Fruit fly (Drosophila melanogaster): Measurements from ENCODE around the gene CG7255.

CG7255 gene

DNA sequence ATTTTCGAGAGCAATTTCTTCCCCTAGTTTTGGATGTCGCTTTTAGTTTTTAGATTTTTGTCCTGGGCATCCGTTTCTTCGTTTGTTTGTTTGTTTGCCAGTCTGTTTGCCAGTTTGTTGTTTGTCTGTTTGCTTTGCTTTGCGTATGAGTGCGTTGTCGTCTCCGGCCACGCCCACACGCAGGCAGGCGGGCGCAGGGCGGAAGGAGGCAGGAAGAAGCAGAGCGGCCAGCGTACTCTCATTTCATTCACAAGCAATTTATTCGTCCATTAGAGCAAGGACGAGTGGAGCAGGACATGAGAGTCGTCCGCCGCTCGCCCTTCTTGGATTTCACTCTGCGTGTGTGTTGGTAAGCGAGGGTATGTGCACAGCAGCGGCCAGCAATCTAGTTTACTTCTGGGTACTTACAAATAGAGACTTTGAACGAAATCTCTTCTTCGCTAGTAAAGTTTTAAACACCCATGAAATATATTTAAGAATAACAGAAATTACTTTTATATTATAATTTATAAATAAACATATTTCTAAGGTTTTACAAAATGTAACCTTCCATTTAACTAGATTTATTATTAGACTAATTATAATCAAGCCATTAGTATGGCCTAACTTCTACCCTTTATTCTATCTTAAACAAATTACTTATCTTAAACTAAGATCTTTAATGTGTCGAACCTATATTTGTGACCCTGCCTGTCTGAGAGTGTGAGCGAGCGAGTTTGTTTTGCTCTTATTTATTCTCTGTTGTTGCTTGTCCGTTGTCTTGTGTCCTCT lies 43.8 kb downstream of the CG7255 start (continued):
- TF ChIP-seq CG7372 (GFP tag; IDR thresholded peaks at IDR 0.05): no peak
- TF ChIP-seq ewg (GFP tag; optimal IDR thresholded peaks at IDR 0.05): peak; percentile 15
- peak; percentile 67 for TF ChIP-seq Hr3 (GFP tag; optimal IDR thresholded peaks at IDR 0.05)
- peak; percentile 79 for TF ChIP-seq dmrt99B (tag; optimal IDR thresholded peaks at IDR 0.05)
- TF ChIP-seq CG4820 (GFP tag; optimal IDR thresholded peaks at IDR 0.05): peak; percentile 43
- TF ChIP-seq CG2202 (tag; optimal IDR thresholded peaks at IDR 0.05): peak; percentile 51
- TF ChIP-seq CG10431 (GFP tag; optimal IDR thresholded peaks at IDR 0.05): peak; percentile 40
- peak; percentile 3 for TF ChIP-seq CG16863 (GFP tag; optimal IDR thresholded peaks at IDR 0.05)
- TF ChIP-seq tgo (GFP tag; IDR thresholded peaks at IDR 0.05): no peak
- TF ChIP-seq YL-1 (GFP tag; optimal IDR thresholded peaks at IDR 0.05): peak; percentile 19
- peak; percentile 28 for TF ChIP-seq onecut (GFP tag; IDR thresholded peaks at IDR 0.05)
- TF ChIP-seq Ets65A (GFP tag): peak; percentile 67
- no peak for TF ChIP-seq CG13287 (GFP tag; IDR thresholded peaks at IDR 0.05; ENCODE audit: partially characterized antibody)
- TF ChIP-seq CG2116 (GFP tag; optimal IDR thresholded peaks at IDR 0.05): peak; percentile 43
- TF ChIP-seq Camta (GFP tag; optimal IDR thresholded peaks at IDR 0.05): no peak
- TF ChIP-seq cg (GFP tag; optimal IDR thresholded peaks at IDR 0.05): no peak
- TF ChIP-seq CG8290 (GFP tag; optimal IDR thresholded peaks at IDR 0.05): peak; percentile 36
- no peak for TF ChIP-seq CG8290 (tag; optimal IDR thresholded peaks at IDR 0.05)
- peak; percentile 59 for TF ChIP-seq bcd (GFP tag; optimal IDR thresholded peaks at IDR 0.05)
- TF ChIP-seq CG12219 (GFP tag; optimal IDR thresholded peaks at IDR 0.05): peak; percentile 17
- peak; percentile 57 for TF ChIP-seq caup (GFP tag; optimal IDR thresholded peaks at IDR 0.05; ENCODE audit: severe bottlenecking)
- TF ChIP-seq CG10267 (tag; optimal IDR thresholded peaks at IDR 0.05): peak; percentile 86
- no peak for TF ChIP-seq chif (GFP tag; optimal IDR thresholded peaks at IDR 0.05)
- peak; percentile 25 for TF ChIP-seq CG7271 (tag; optimal IDR thresholded peaks at IDR 0.05)
- peak; percentile 76 for TF ChIP-seq CG10209 (GFP tag; optimal IDR thresholded peaks at IDR 0.05)
- TF ChIP-seq CG2678 (tag; optimal IDR thresholded peaks at IDR 0.05): peak; percentile 83
- TF ChIP-seq dpn (GFP tag; optimal IDR thresholded peaks at IDR 0.05): peak in 1 of 2 experiments; percentile 16
- peak; percentile 59 for TF ChIP-seq tin (GFP tag; optimal IDR thresholded peaks at IDR 0.05)
- peak; percentile 77 for TF ChIP-seq CG8388 (GFP tag; optimal IDR thresholded peaks at IDR 0.05)
- peak; percentile 51 for TF ChIP-seq CG15011 (GFP tag; optimal IDR thresholded peaks at IDR 0.05)
- TF ChIP-seq br (optimal IDR thresholded peaks at IDR 0.05): no peak
- TF ChIP-seq CG12299 (tag; optimal IDR thresholded peaks at IDR 0.05): peak; percentile 6
- peak in 1 of 2 experiments; percentile 73 for TF ChIP-seq Eip74EF (GFP tag; optimal IDR thresholded peaks at IDR 0.05)
- peak; percentile 54 for TF ChIP-seq Xbp1 (GFP tag; optimal IDR thresholded peaks at IDR 0.05)
- TF ChIP-seq tup (GFP tag; optimal IDR thresholded peaks at IDR 0.05): peak; percentile 2
- TF ChIP-seq CG13424 (tag; optimal IDR thresholded peaks at IDR 0.05): peak; percentile 76
- no peak for TF ChIP-seq Sry-δ (GFP tag; optimal IDR thresholded peaks at IDR 0.05)
- TF ChIP-seq stwl (tag; optimal IDR thresholded peaks at IDR 0.05): peak; percentile 30
- TF ChIP-seq Blimp-1 (GFP tag; optimal IDR thresholded peaks at IDR 0.05): peak; percentile 66
- peak; percentile 11; the same call in 1 of the 3 replicates for TF ChIP-seq CG7357 (GFP tag; IDR thresholded peaks at IDR 0.05)
- TF ChIP-seq sens (GFP tag): peak; percentile 87
- TF ChIP-seq corto (GFP tag; optimal IDR thresholded peaks at IDR 0.05): no peak
- peak; percentile 82 for TF ChIP-seq grau (tag; optimal IDR thresholded peaks at IDR 0.05)
- TF ChIP-seq hkb (optimal IDR thresholded peaks at IDR 0.05): no peak
- TF ChIP-seq hkb (GFP tag; IDR thresholded peaks at IDR 0.05): no peak
- TF ChIP-seq sqz (GFP tag; optimal IDR thresholded peaks at IDR 0.05): peak; percentile 72
- peak; percentile 85 for TF ChIP-seq CG11504 (tag; optimal IDR thresholded peaks at IDR 0.05)
- TF ChIP-seq p53 (GFP tag; optimal IDR thresholded peaks at IDR 0.05): no peak
- peak; percentile 47 for TF ChIP-seq CG6683 (GFP tag; optimal IDR thresholded peaks at IDR 0.05)

Measured in whole organism, embryonic.